Worm (Caenorhabditis elegans) whole organism, L1 larva: ENCODE results near the gene idpc-4.

Experiments used
- hlh-17 ChIP-seq: fragments of 200-800 bp; sonication (Bioruptor generic); optimal IDR thresholded peaks from 2 replicates; lab custom pipeline; 2018; ENCODE audit warnings: missing genetic modification characterization, mild to moderate bottlenecking, missing compliant biosample characterization, moderate library complexity, borderline replicate concordance
- hpl-2 ChIP-seq: fragments of 150-350 bp; optimal IDR thresholded peaks from 2 replicates; lab custom pipeline; 2014; ENCODE audit warnings: missing biosample characterization, missing genetic modification reagents, missing genetic modification characterization
- snpc-4 ChIP-seq: fragments of 150-350 bp; optimal IDR thresholded peaks from 2 replicates; lab custom pipeline; 2014; ENCODE audit warnings: missing biosample characterization, missing genetic modification characterization

ce11 chrV:9622834-9623233 is 2.4 kb upstream of the idpc-4 start, which contains the start of gene idpc-5:
- TF ChIP-seq snpc-4: no peak
- no peak for TF ChIP-seq hlh-17
- TF ChIP-seq hpl-2 (GFP tag; lab: Kevin White, UChicago): no peak
